Worm (Caenorhabditis elegans) whole organism, L1 larva: ENCODE results near the gene mog-1.

Source experiments
- C04F5.9 ChIP-seq: sonication (generic microtip); optimal IDR thresholded peaks from 2 replicates; lab custom pipeline; 2016; ENCODE audit warnings: missing genetic modification characterization, missing compliant biosample characterization
- C16A3.4 ChIP-seq: fragments of 150-350 bp; optimal IDR thresholded peaks from 2 replicates; lab custom pipeline; 2014; ENCODE audit warnings: missing biosample characterization, missing genetic modification characterization
- C34B4.2 ChIP-seq: sonication (generic microtip); optimal IDR thresholded peaks from 2 replicates; lab custom pipeline; 2017; ENCODE audit warnings: mild to moderate bottlenecking, missing genetic modification characterization, missing compliant biosample characterization
- alr-1 ChIP-seq: fragments of 200-800 bp; sonication (Bioruptor generic); optimal IDR thresholded peaks from 2 replicates; lab custom pipeline; 2018; ENCODE audit warnings: borderline replicate concordance, mild to moderate bottlenecking, missing genetic modification characterization, missing compliant biosample characterization
- aly-2 ChIP-seq: fragments of 150-350 bp; optimal IDR thresholded peaks from 2 replicates; lab custom pipeline; 2014; ENCODE audit warnings: missing biosample characterization, missing genetic modification characterization
- blmp-1 ChIP-seq: fragments of 150-350 bp; optimal IDR thresholded peaks from 2 replicates; lab custom pipeline; 2014; ENCODE audit warnings: missing biosample characterization, missing genetic modification characterization
- ceh-88 ChIP-seq: fragments of 200-800 bp; sonication (Bioruptor generic); IDR thresholded peaks from 2 replicates; pipeline ENCODE4 v1.3.6; 2022; ENCODE audit warnings: missing genetic modification characterization, missing compliant biosample characterization
- ces-1 ChIP-seq: fragments of 150-350 bp; optimal IDR thresholded peaks from 2 replicates; lab custom pipeline; 2014; ENCODE audit warnings: missing biosample characterization, missing genetic modification reagents, missing genetic modification characterization
- dpl-1 ChIP-seq, 3 experiments: fragments of 150-350 bp in 2 of 3; sonication (generic microtip) in 1 of 3; optimal IDR thresholded peaks; 2 replicates each; lab custom pipeline; 2014 to 2017; ENCODE audit warnings: missing biosample characterization in 3 of 3, missing genetic modification characterization in 3 of 3, missing genetic modification reagents in 3 of 3
- efl-1 ChIP-seq, 4 experiments: fragments of 150-350 bp; optimal IDR thresholded peaks in 3 of 4; peaks in 1 of 4; 1 replicate in 1 of 4; 2 replicates in 3 of 4; lab custom pipeline; 2014; ENCODE audit warnings: missing biosample characterization in 2 of 4, missing genetic modification characterization in 2 of 4, missing genetic modification reagents in 2 of 4
- elt-2 ChIP-seq: sonication (generic microtip); optimal IDR thresholded peaks from 2 replicates; lab custom pipeline; 2016; ENCODE audit warnings: missing genetic modification characterization, mild to moderate bottlenecking, inconsistent platforms, missing compliant biosample characterization, missing genetic modification reagents
- elt-3 ChIP-seq, 6 experiments: fragments of 150-350 bp in 1 of 6; sonication (generic microtip); optimal IDR thresholded peaks; 2 replicates each; lab custom pipeline; 2017 to 2018; ENCODE audit warnings: missing biosample characterization in 6 of 6, missing genetic modification characterization in 6 of 6, inconsistent platforms in 1 of 6
- ets-5 ChIP-seq: fragments of 200-800 bp; sonication (Bioruptor generic); IDR thresholded peaks from 2 replicates; pipeline ENCODE4 v1.3.6; 2022; ENCODE audit warnings: missing genetic modification characterization, missing compliant biosample characterization
- fkh-10 ChIP-seq: sonication (generic microtip); optimal IDR thresholded peaks from 2 replicates; lab custom pipeline; 2017; ENCODE audit warnings: missing biosample characterization, missing genetic modification reagents, missing genetic modification characterization
- grh-1 ChIP-seq: fragments of 200-800 bp; sonication (Bioruptor generic); IDR thresholded peaks from 2 replicates; pipeline ENCODE4 v1.3.6; 2022; ENCODE audit warnings: missing genetic modification reagents, missing genetic modification characterization, missing compliant biosample characterization
- hlh-4 ChIP-seq: sonication (generic microtip); optimal IDR thresholded peaks from 2 replicates; lab custom pipeline; 2016; ENCODE audit warnings: mild to moderate bottlenecking, missing genetic modification characterization, missing compliant biosample characterization
- isw-1 ChIP-seq: fragments of 200-800 bp; sonication (Bioruptor generic); IDR thresholded peaks from 2 replicates; pipeline ENCODE4 v1.3.6; 2022; ENCODE audit warnings: missing genetic modification characterization, missing compliant biosample characterization
- lin-35 ChIP-seq, 2 experiments: fragments of 150-350 bp; optimal IDR thresholded peaks; 2 replicates each; lab custom pipeline; 2014; ENCODE audit warnings: missing biosample characterization in 2 of 2, missing genetic modification characterization in 2 of 2, missing genetic modification reagents in 2 of 2
- lir-3 ChIP-seq: sonication (generic microtip); optimal IDR thresholded peaks from 2 replicates; lab custom pipeline; 2016; ENCODE audit warnings: mild to moderate bottlenecking, missing genetic modification characterization, moderate library complexity, missing compliant biosample characterization; ENCODE audit not compliant: poor library complexity
- lsy-2 ChIP-seq, 2 experiments: fragments of 150-350 bp; optimal IDR thresholded peaks; 2 replicates each; lab custom pipeline; 2014; ENCODE audit warnings: missing biosample characterization in 2 of 2, missing genetic modification characterization in 2 of 2
- mdl-1 ChIP-seq, 2 experiments: fragments of 150-350 bp; optimal IDR thresholded peaks; 2 replicates each; lab custom pipeline; 2014 to 2017; ENCODE audit warnings: missing biosample characterization in 2 of 2, missing genetic modification characterization in 2 of 2, inconsistent platforms in 1 of 2
- nhr-12 ChIP-seq: sonication (generic microtip); optimal IDR thresholded peaks from 2 replicates; lab custom pipeline; 2017; ENCODE audit warnings: missing biosample characterization, missing genetic modification characterization
- nhr-20 ChIP-seq: sonication (generic microtip); optimal IDR thresholded peaks from 2 replicates; lab custom pipeline; 2016; ENCODE audit warnings: mild to moderate bottlenecking, missing genetic modification characterization, missing compliant biosample characterization
- nhr-237 ChIP-seq: fragments of 150-350 bp; optimal IDR thresholded peaks from 2 replicates; lab custom pipeline; 2014; ENCODE audit warnings: missing biosample characterization, missing genetic modification characterization
- nhr-28 ChIP-seq: fragments of 150-350 bp; optimal IDR thresholded peaks from 2 replicates; lab custom pipeline; 2014; ENCODE audit warnings: missing biosample characterization, missing genetic modification characterization
- nhr-47 ChIP-seq: sonication (generic microtip); optimal IDR thresholded peaks from 2 replicates; lab custom pipeline; 2016; ENCODE audit warnings: mild to moderate bottlenecking, missing genetic modification characterization, moderate library complexity, missing compliant biosample characterization
- nhr-71 ChIP-seq: sonication (generic microtip); optimal IDR thresholded peaks from 2 replicates; lab custom pipeline; 2016; ENCODE audit warnings: mild to moderate bottlenecking, missing genetic modification characterization, moderate library complexity, missing compliant biosample characterization
- nhr-77 ChIP-seq: fragments of 150-350 bp; optimal IDR thresholded peaks from 2 replicates; lab custom pipeline; 2014; ENCODE audit warnings: missing biosample characterization, missing genetic modification characterization
- nhr-90 ChIP-seq: sonication (generic microtip); optimal IDR thresholded peaks from 2 replicates; lab custom pipeline; 2016; ENCODE audit warnings: mild to moderate bottlenecking, missing genetic modification characterization, missing compliant biosample characterization; ENCODE audit not compliant: poor library complexity
- pqm-1 ChIP-seq: sonication (generic microtip); optimal IDR thresholded peaks from 3 replicates; lab custom pipeline; 2017; ENCODE audit warnings: missing biosample characterization, missing genetic modification characterization
- skn-1 ChIP-seq: fragments of 150-350 bp; optimal IDR thresholded peaks from 2 replicates; lab custom pipeline; 2014; ENCODE audit warnings: missing biosample characterization, missing genetic modification characterization
- snpc-4 ChIP-seq: fragments of 150-350 bp; optimal IDR thresholded peaks from 2 replicates; lab custom pipeline; 2014; ENCODE audit warnings: missing biosample characterization, missing genetic modification characterization
- sup-37 ChIP-seq: fragments of 200-800 bp; sonication (Bioruptor generic); optimal IDR thresholded peaks from 2 replicates; lab custom pipeline; 2018; ENCODE audit warnings: mild to moderate bottlenecking, missing genetic modification characterization, missing compliant biosample characterization
- tbx-2 ChIP-seq: sonication (generic microtip); optimal IDR thresholded peaks from 2 replicates; lab custom pipeline; 2016; ENCODE audit warnings: missing genetic modification characterization, missing compliant biosample characterization
- unc-62 ChIP-seq: fragments of 150-350 bp; optimal IDR thresholded peaks from 2 replicates; lab custom pipeline; 2014; ENCODE audit warnings: missing biosample characterization, missing genetic modification reagents, missing genetic modification characterization
- unc-86 ChIP-seq: sonication (generic microtip); optimal IDR thresholded peaks from 2 replicates; lab custom pipeline; 2016; ENCODE audit warnings: missing genetic modification characterization, missing compliant biosample characterization
- vab-15 ChIP-seq: sonication (generic microtip); optimal IDR thresholded peaks from 2 replicates; lab custom pipeline; 2017; ENCODE audit warnings: missing genotype, mild to moderate bottlenecking, missing genetic modification characterization, missing compliant biosample characterization

Gene mog-1

ce11 chrIII:9999235-9999634 is 43.2 kb upstream of the mog-1 start, which contains the start of gene C05B5.17:
C05B5.17 (minus strand) TSS chrIII:9999335.
- TF ChIP-seq nhr-77 (tag; lab: Kevin White, UChicago), result no peak
- no peak for TF ChIP-seq nhr-90 (tag; lab: Kevin White, UChicago)
- TF ChIP-seq nhr-47 (tag; lab: Kevin White, UChicago), result no peak
- TF ChIP-seq blmp-1, result no peak
- TF ChIP-seq alr-1 (tag; lab: Kevin White, UChicago), result no peak
- TF ChIP-seq nhr-237 (tag; lab: Kevin White, UChicago), result no peak
- no peak for TF ChIP-seq elt-3 (tag; optimal IDR thresholded peaks at IDR 0.05; lab: Kevin White, UChicago)

DNA sequence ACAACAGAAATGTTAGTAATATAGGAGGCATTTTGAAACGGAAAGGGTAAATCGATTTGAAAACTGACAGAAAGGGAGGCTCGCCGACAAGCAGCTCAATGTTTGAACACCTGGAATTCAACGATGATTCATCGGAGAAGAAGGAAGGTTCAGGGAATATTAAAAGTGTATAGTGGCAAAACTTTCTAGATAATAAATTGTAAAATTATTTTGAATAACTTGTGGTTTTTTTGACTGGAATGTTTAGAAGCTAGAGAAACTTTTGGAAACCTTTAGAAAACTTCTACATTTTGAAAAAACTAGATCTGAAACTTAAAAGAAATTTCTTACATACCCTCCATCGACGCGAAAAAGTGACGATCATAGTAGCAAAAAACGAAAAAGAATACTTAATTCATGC is 41.9 kb upstream of the mog-1 start, which contains the start of gene pqn-8:
TSS of gene pqn-8 (minus strand) at position 101 of the 400 bp plus-strand sequence.
- no peak for TF ChIP-seq aly-2 (tag; lab: Kevin White, UChicago)
- TF ChIP-seq nhr-12, result no peak
- TF ChIP-seq ces-1 (GFP tag; lab: Kevin White, UChicago), result no peak
- no peak for TF ChIP-seq ceh-88 (GFP tag; lab: Robert Waterston, UW)
- TF ChIP-seq hlh-4 (tag; lab: Kevin White, UChicago), result no peak
- no peak for TF ChIP-seq grh-1 (GFP tag; lab: Robert Waterston, UW)
- no peak for TF ChIP-seq dpl-1 (GFP tag; optimal IDR thresholded peaks at IDR 0.05; lab: Kevin White, UChicago)
- no peak for TF ChIP-seq nhr-28 (tag; lab: Kevin White, UChicago)
- no peak for TF ChIP-seq lir-3
- no peak for TF ChIP-seq skn-1 (tag; lab: Kevin White, UChicago)
- TF ChIP-seq C04F5.9, result no peak
- TF ChIP-seq efl-1 (optimal IDR thresholded peaks at IDR 0.05; lab: Kevin White, UChicago), result no peak
- no peak for TF ChIP-seq efl-1 (GFP tag; optimal IDR thresholded peaks at IDR 0.05 in 1 of 2; lab: Kevin White, UChicago)
- TF ChIP-seq nhr-47 (tag; lab: Kevin White, UChicago), result no peak
- no peak for TF ChIP-seq lsy-2 (tag; optimal IDR thresholded peaks at IDR 0.05; lab: Kevin White, UChicago)
- no peak for TF ChIP-seq lin-35 (GFP tag; optimal IDR thresholded peaks at IDR 0.05; lab: Kevin White, UChicago)
- no peak for TF ChIP-seq fkh-10 (GFP tag; lab: Kevin White, UChicago)
- no peak for TF ChIP-seq nhr-71 (tag; lab: Kevin White, UChicago)
- TF ChIP-seq mdl-1 (tag; optimal IDR thresholded peaks at IDR 0.05; lab: Kevin White, UChicago), result no peak

ce11 chrIII:9993535-9993934 is 37.5 kb upstream of the mog-1 start, which contains the start of gene C05B5.4:
C05B5.4 (plus strand) TSS chrIII:9993885.
- TF ChIP-seq nhr-20 (tag; lab: Kevin White, UChicago) (no peak), lin-35 (GFP tag; optimal IDR thresholded peaks at IDR 0.05; lab: Kevin White, UChicago) (no peak), unc-62 (GFP tag; lab: Kevin White, UChicago) (no peak), unc-86 (tag; lab: Kevin White, UChicago) (no peak), dpl-1 (GFP tag; optimal IDR thresholded peaks at IDR 0.05; lab: Kevin White, UChicago) (no peak), lir-3 (no peak), snpc-4 (no peak), elt-2 (tag; lab: Kevin White, UChicago) (no peak), sup-37 (no peak), ets-5 (no peak), ceh-88 (GFP tag; lab: Robert Waterston, UW) (no peak), C16A3.4 (tag; lab: Kevin White, UChicago) (no peak), tbx-2 (tag; lab: Kevin White, UChicago) (no peak), ces-1 (GFP tag; lab: Kevin White, UChicago) (no peak), nhr-71 (tag; lab: Kevin White, UChicago) (no peak), isw-1 (GFP tag; lab: Robert Waterston, UW) (no peak), pqm-1 (tag; lab: Kevin White, UChicago) (no peak), C34B4.2 (tag; lab: Kevin White, UChicago) (no peak), C04F5.9 (no peak), vab-15 (tag; lab: Kevin White, UChicago) (no peak)
- TF ChIP-seq, all 84 proteins: peak for 0
